Fruit fly (Drosophila melanogaster) whole organism, embryonic: ENCODE measurements around the gene CG18171.

Source experiments
- Ada2b ChIP-seq: fragments of 200-800 bp; sonication (Bioruptor generic); IDR thresholded peaks from 2 replicates; pipeline ENCODE4 v1.3.6; 2022; ENCODE audit warnings: missing biosample characterization, missing genetic modification characterization
- Atf6 ChIP-seq: fragments of 200-800 bp; sonication (Bioruptor generic); IDR thresholded peaks from 2 replicates; pipeline ENCODE4 v1.3.6; 2022; ENCODE audit warnings: missing biosample characterization, missing genetic modification characterization
- B-H1 ChIP-seq: fragments of 200-800 bp; sonication (Bioruptor generic); IDR thresholded peaks from 3 replicates; pipeline ENCODE4 v1.3.6; 2022; ENCODE audit warnings: missing biosample characterization, missing genetic modification characterization
- BEAF-32 ChIP-seq: fragments of 200-800 bp; sonication (Bioruptor generic); optimal IDR thresholded peaks from 3 replicates; lab custom pipeline; 2017; ENCODE audit warnings: missing biosample characterization, missing genetic modification characterization, mild to moderate bottlenecking, moderate library complexity, missing genetic modification reagents
- CG10654 ChIP-seq: fragments of 200-800 bp; sonication (Bioruptor generic); optimal IDR thresholded peaks from 2 replicates; lab custom pipeline; 2016; ENCODE audit warnings: missing biosample characterization, missing genetic modification characterization
- CG11093 ChIP-seq: fragments of 200-800 bp; sonication (Bioruptor generic); IDR thresholded peaks from 3 replicates; pipeline ENCODE4 v1.3.6; 2022; ENCODE audit warnings: missing biosample characterization, missing genetic modification characterization
- CG11560 ChIP-seq: fragments of 200-800 bp; sonication (Bioruptor generic); IDR thresholded peaks from 3 replicates; pipeline ENCODE4 v1.3.6; 2022; ENCODE audit warnings: missing biosample characterization, missing genetic modification characterization
- CG12104 ChIP-seq: fragments of 200-800 bp; sonication (Bioruptor generic); optimal IDR thresholded peaks from 3 replicates; lab custom pipeline; 2016; ENCODE audit warnings: missing biosample characterization, missing genetic modification characterization
- CG13424 ChIP-seq: fragments of 200-800 bp; sonication (Bioruptor generic); optimal IDR thresholded peaks from 2 replicates; lab custom pipeline; 2019; ENCODE audit warnings: missing biosample characterization, mild to moderate bottlenecking, missing genetic modification characterization, moderate library complexity
- CG13624 ChIP-seq: fragments of 200-800 bp; sonication (Bioruptor generic); optimal IDR thresholded peaks from 2 replicates; lab custom pipeline; 2016; ENCODE audit warnings: missing biosample characterization, missing genetic modification characterization
- CG14014 ChIP-seq: fragments of 200-800 bp; sonication (Bioruptor generic); IDR thresholded peaks from 2 replicates; pipeline ENCODE4 v1.3.6; 2022; ENCODE audit warnings: missing biosample characterization, missing genetic modification characterization
- CG14050 ChIP-seq: fragments of 200-800 bp; sonication (Bioruptor generic); IDR thresholded peaks from 3 replicates; pipeline ENCODE4 v1.3.6; 2022; ENCODE audit warnings: missing biosample characterization, missing genetic modification characterization
- CG14860 ChIP-seq: fragments of 200-800 bp; sonication (Bioruptor generic); IDR thresholded peaks from 3 replicates; pipeline ENCODE4 v1.3.6; 2022; ENCODE audit warnings: missing biosample characterization, missing genetic modification characterization; ENCODE audit not compliant: partially characterized antibody
- CG15514 ChIP-seq: fragments of 200-800 bp; sonication (Bioruptor generic); optimal IDR thresholded peaks from 3 replicates; lab custom pipeline; 2017; ENCODE audit warnings: missing biosample characterization, missing genetic modification characterization, mild to moderate bottlenecking, moderate library complexity, missing genetic modification reagents
- CG16779 ChIP-seq: fragments of 200-800 bp; sonication (Bioruptor generic); IDR thresholded peaks from 2 replicates; pipeline ENCODE4 v1.3.6; 2022; ENCODE audit warnings: missing biosample characterization, missing genetic modification characterization
- CG16813 ChIP-seq: fragments of 200-800 bp; sonication (Bioruptor generic); IDR thresholded peaks from 3 replicates; pipeline ENCODE4 v1.3.6; 2022; ENCODE audit warnings: missing biosample characterization, missing genetic modification characterization; ENCODE audit not compliant: partially characterized antibody
- CG1792 ChIP-seq: fragments of 200-800 bp; sonication (Bioruptor generic); optimal IDR thresholded peaks from 2 replicates; lab custom pipeline; 2016; ENCODE audit warnings: missing biosample characterization, missing genetic modification characterization
- CG18764 ChIP-seq: fragments of 200-800 bp; sonication (Bioruptor generic); optimal IDR thresholded peaks from 3 replicates; lab custom pipeline; 2016; ENCODE audit warnings: missing biosample characterization, missing genetic modification characterization
- CG2116 ChIP-seq: fragments of 200-800 bp; sonication (Bioruptor generic); optimal IDR thresholded peaks from 3 replicates; lab custom pipeline; 2018; ENCODE audit warnings: missing biosample characterization, mild to moderate bottlenecking, missing genetic modification characterization
- CG31441 ChIP-seq: fragments of 200-800 bp; sonication (Bioruptor generic); IDR thresholded peaks from 2 replicates; pipeline ENCODE4 v1.3.6; 2022; ENCODE audit warnings: missing biosample characterization, missing genetic modification characterization
- CG3407 ChIP-seq: fragments of 200-800 bp; sonication (Bioruptor generic); optimal IDR thresholded peaks from 2 replicates; lab custom pipeline; 2018; ENCODE audit warnings: missing biosample characterization, mild to moderate bottlenecking, missing genetic modification characterization
- CG43689 ChIP-seq: fragments of 200-800 bp; sonication (Bioruptor generic); IDR thresholded peaks from 2 replicates; pipeline ENCODE4 v1.3.6; 2022; ENCODE audit warnings: missing biosample characterization, missing genetic modification characterization
- CG5953 ChIP-seq: fragments of 200-800 bp; sonication (Bioruptor generic); IDR thresholded peaks from 2 replicates; pipeline ENCODE4 v1.3.6; 2022; ENCODE audit warnings: missing biosample characterization, missing genetic modification characterization
- CG6654 ChIP-seq: fragments of 200-800 bp; sonication (Bioruptor generic); optimal IDR thresholded peaks from 2 replicates; lab custom pipeline; 2017; ENCODE audit warnings: missing biosample characterization, mild to moderate bottlenecking, missing genetic modification characterization
- CG7372 ChIP-seq: fragments of 200-800 bp; sonication (Bioruptor generic); IDR thresholded peaks from 2 replicates; pipeline ENCODE4 v1.3.6; 2022; ENCODE audit warnings: missing biosample characterization, missing genetic modification characterization
- CG7928 ChIP-seq: fragments of 200-800 bp; sonication (Bioruptor generic); optimal IDR thresholded peaks from 2 replicates; lab custom pipeline; 2017; ENCODE audit warnings: missing biosample characterization, mild to moderate bottlenecking, missing genetic modification characterization
- CG8089 ChIP-seq: fragments of 200-800 bp; sonication (Bioruptor generic); optimal IDR thresholded peaks from 3 replicates; lab custom pipeline; 2016; ENCODE audit warnings: missing biosample characterization, missing genetic modification characterization
- CG8765 ChIP-seq: fragments of 200-800 bp; sonication (Bioruptor generic); IDR thresholded peaks from 2 replicates; pipeline ENCODE4 v1.3.6; 2022; ENCODE audit warnings: missing biosample characterization, missing genetic modification characterization
- CG9437 ChIP-seq: fragments of 200-800 bp; sonication (Bioruptor generic); optimal IDR thresholded peaks from 2 replicates; lab custom pipeline; 2018; ENCODE audit warnings: missing biosample characterization, mild to moderate bottlenecking, missing genetic modification characterization
- CG9876 ChIP-seq: fragments of 200-800 bp; sonication (Bioruptor generic); optimal IDR thresholded peaks from 2 replicates; lab custom pipeline; 2016; ENCODE audit warnings: missing biosample characterization, missing genetic modification characterization
- Dfd ChIP-seq, 2 experiments: fragments of >200 bp; optimal IDR thresholded peaks; 2 replicates each; lab custom pipeline; 2017; ENCODE audit warnings: missing biosample characterization in 2 of 2, missing genetic modification characterization in 2 of 2
- Dll ChIP-seq: fragments of 200-800 bp; sonication (Bioruptor generic); IDR thresholded peaks from 4 replicates; pipeline ENCODE4 v1.3.6; 2022; ENCODE audit warnings: missing biosample characterization, missing genetic modification characterization; ENCODE audit not compliant: partially characterized antibody
- Fer1 ChIP-seq: fragments of 200-800 bp; sonication (Bioruptor generic); optimal IDR thresholded peaks from 2 replicates; lab custom pipeline; 2017; ENCODE audit warnings: missing biosample characterization, mild to moderate bottlenecking, missing genetic modification characterization
- Hmx ChIP-seq: fragments of 200-800 bp; sonication (Bioruptor generic); optimal IDR thresholded peaks from 2 replicates; lab custom pipeline; 2016; ENCODE audit warnings: missing biosample characterization, missing genetic modification characterization
- MBD-R2 ChIP-seq: fragments of 200-800 bp; sonication (Bioruptor generic); IDR thresholded peaks from 2 replicates; pipeline ENCODE4 v1.3.6; 2022; ENCODE audit warnings: missing biosample characterization, missing genetic modification characterization
- Mes4 ChIP-seq: fragments of 200-800 bp; sonication (Bioruptor generic); optimal IDR thresholded peaks from 2 replicates; lab custom pipeline; 2016; ENCODE audit warnings: missing biosample characterization, missing genetic modification characterization
- Mrtf ChIP-seq: fragments of 200-800 bp; sonication (Bioruptor generic); IDR thresholded peaks from 3 replicates; pipeline ENCODE4 v1.3.6; 2022; ENCODE audit warnings: missing biosample characterization, missing genetic modification characterization
- Oli ChIP-seq: fragments of 200-800 bp; sonication (Bioruptor generic); optimal IDR thresholded peaks from 2 replicates; lab custom pipeline; 2018; ENCODE audit warnings: missing biosample characterization, mild to moderate bottlenecking, missing genetic modification characterization, moderate library complexity
- Optix ChIP-seq: fragments of 200-800 bp; sonication (Bioruptor generic); IDR thresholded peaks from 3 replicates; pipeline ENCODE4 v1.3.6; 2022; ENCODE audit warnings: missing biosample characterization, missing genetic modification characterization
- Stat92E ChIP-seq, 3 experiments: fragments of >200 bp in 2 of 3; fragments of 200-800 bp in 1 of 3; sonication (Bioruptor generic) in 1 of 3; optimal IDR thresholded peaks; 2 replicates each; lab custom pipeline; 2017 to 2019; ENCODE audit warnings: missing biosample characterization in 3 of 3, missing genetic modification characterization in 3 of 3, mild to moderate bottlenecking in 1 of 3, moderate library complexity in 1 of 3
- bsh ChIP-seq, 2 experiments: fragments of 200-800 bp; sonication (Bioruptor generic); optimal IDR thresholded peaks; 2 replicates each; lab custom pipeline; 2017 to 2018; ENCODE audit warnings: mild to moderate bottlenecking in 2 of 2, missing biosample characterization in 2 of 2, missing genetic modification characterization in 2 of 2, moderate library complexity in 1 of 2
- dati ChIP-seq: fragments of 200-800 bp; sonication (Bioruptor generic); IDR thresholded peaks from 2 replicates; pipeline ENCODE4 v1.3.6; 2022; ENCODE audit warnings: missing biosample characterization, missing genetic modification characterization
- gt ChIP-seq: fragments of 200-800 bp; sonication (Bioruptor generic); IDR thresholded peaks from 2 replicates; pipeline ENCODE4 v1.3.6; 2022; ENCODE audit warnings: missing biosample characterization, missing genetic modification characterization
- lola ChIP-seq, 3 experiments: fragments of >200 bp in 2 of 3; fragments of 200-800 bp in 1 of 3; sonication (Bioruptor generic) in 1 of 3; optimal IDR thresholded peaks; 2 replicates each; lab custom pipeline; 2017 to 2019; ENCODE audit warnings: missing biosample characterization in 3 of 3, missing genetic modification characterization in 3 of 3, mild to moderate bottlenecking in 1 of 3, moderate library complexity in 1 of 3
- luna ChIP-seq: fragments of 200-800 bp; sonication (Bioruptor generic); optimal IDR thresholded peaks from 2 replicates; lab custom pipeline; 2016; ENCODE audit warnings: missing biosample characterization, missing genetic modification characterization
- odd ChIP-seq: fragments of 200-800 bp; sonication (Bioruptor generic); optimal IDR thresholded peaks from 2 replicates; lab custom pipeline; 2017; ENCODE audit warnings: missing biosample characterization, mild to moderate bottlenecking, missing genetic modification characterization
- ranshi ChIP-seq: fragments of 200-800 bp; sonication (Bioruptor generic); IDR thresholded peaks from 2 replicates; pipeline ENCODE4 v1.3.6; 2022; ENCODE audit warnings: missing biosample characterization, missing genetic modification characterization
- schlank ChIP-seq: fragments of 200-800 bp; sonication (Bioruptor generic); optimal IDR thresholded peaks from 2 replicates; lab custom pipeline; 2018; ENCODE audit warnings: missing biosample characterization, mild to moderate bottlenecking, missing genetic modification characterization
- slbo ChIP-seq: fragments of 200-800 bp; sonication (Bioruptor generic); IDR thresholded peaks from 2 replicates; pipeline ENCODE4 v1.3.6; 2022; ENCODE audit warnings: missing biosample characterization, missing genetic modification characterization
- ttk ChIP-seq: fragments of 200-800 bp; sonication (Bioruptor generic); IDR thresholded peaks from 2 replicates; pipeline ENCODE4 v2.1.2; 2022; ENCODE audit warnings: missing biosample characterization, missing genetic modification characterization
- yki ChIP-seq: fragments of >200 bp; optimal IDR thresholded peaks from 3 replicates; lab custom pipeline; 2018
- zf30C ChIP-seq: fragments of 200-800 bp; sonication (Bioruptor generic); optimal IDR thresholded peaks from 3 replicates; lab custom pipeline; 2018; ENCODE audit warnings: missing biosample characterization, mild to moderate bottlenecking, missing genetic modification characterization

The CG18171 gene

DNA sequence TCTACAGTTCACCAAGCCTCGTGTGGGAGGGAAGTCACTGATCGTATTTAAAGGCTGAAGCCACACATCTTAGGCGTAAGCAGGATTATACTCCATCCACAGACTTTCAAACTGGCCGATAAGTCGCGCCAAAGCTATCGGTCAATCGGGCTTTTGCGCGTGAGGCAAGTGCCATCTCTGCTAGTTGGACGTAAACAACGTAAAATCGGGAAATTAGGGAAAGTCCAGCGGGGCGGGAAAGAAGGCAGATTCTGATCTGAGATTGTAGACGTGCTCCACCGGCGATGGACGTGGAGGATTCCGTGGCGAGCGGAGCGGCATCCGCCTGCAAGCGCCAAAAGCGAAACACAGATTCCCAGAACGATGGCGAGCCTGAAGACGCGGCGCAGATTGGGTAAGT is 33.2 kb upstream of the CG18171 start, which contains the start of gene CG8001:
Gene CG8001, plus strand, starts transcription at position 17 of the 400 bp plus-strand sequence.
- TF ChIP-seq gt (no peak), lola (GFP tag; optimal IDR thresholded peaks at IDR 0.05; lab: Kevin White, UChicago) (no peak), Oli (tag; lab: Kevin White, UChicago) (no peak), CG9437 (GFP tag; lab: Kevin White, UChicago) (peak; percentile 98), CG7928 (no peak), CG2116 (peak; percentile 13), Atf6 (no peak), B-H1 (GFP tag; lab: Robert Waterston, UW) (no peak), CG1792 (GFP tag; lab: Kevin White, UChicago) (no peak), ttk (no peak), zf30C (no peak), ranshi (GFP tag; lab: Robert Waterston, UW) (no peak), dati (GFP tag; lab: Robert Waterston, UW) (no peak), CG14050 (no peak), luna (GFP tag; lab: Kevin White, UChicago) (no peak), Hmx (GFP tag; lab: Kevin White, UChicago) (no peak), CG14014 (GFP tag; lab: Robert Waterston, UW) (no peak), CG16779 (GFP tag; lab: Robert Waterston, UW) (no peak), Dfd (GFP tag; optimal IDR thresholded peaks at IDR 0.05; lab: Kevin White, UChicago) (no peak), MBD-R2 (peak; percentile 91), CG13424 (tag; lab: Kevin White, UChicago) (no peak), CG7372 (no peak), Optix (GFP tag; lab: Robert Waterston, UW) (no peak), CG3407 (GFP tag; lab: Kevin White, UChicago) (no peak), odd (no peak), Ada2b (GFP tag; lab: Robert Waterston, UW) (no peak), CG15514 (GFP tag; lab: Kevin White, UChicago) (peak; percentile 27), schlank (no peak), Mes4 (GFP tag; lab: Kevin White, UChicago) (no peak), CG5953 (no peak), CG9876 (GFP tag; lab: Kevin White, UChicago) (no peak), CG18764 (no peak), CG11093 (GFP tag; lab: Robert Waterston, UW) (no peak), CG31441 (no peak), bsh (GFP tag; optimal IDR thresholded peaks at IDR 0.05; lab: Kevin White, UChicago) (no peak), CG43689 (GFP tag; lab: Robert Waterston, UW) (no peak), Stat92E (GFP tag; optimal IDR thresholded peaks at IDR 0.05; lab: Kevin White, UChicago) (no peak), yki (lab: Kevin White, UChicago) (no peak), CG16813 (GFP tag; lab: Robert Waterston, UW) (0 out of 3 replicates have a peak, but pooled peaks have one; percentile 33), CG6654 (no peak), CG11560 (no peak), CG14860 (GFP tag; lab: Robert Waterston, UW) (0 out of 3 replicates have a peak, but pooled peaks have one; percentile 37), CG8765 (GFP tag; lab: Robert Waterston, UW) (no peak), CG8089 (GFP tag; lab: Kevin White, UChicago) (no peak), slbo (no peak), Mrtf (GFP tag; lab: Robert Waterston, UW) (no peak), BEAF-32 (GFP tag; lab: Kevin White, UChicago) (peak; percentile 67), CG10654 (GFP tag; lab: Kevin White, UChicago) (no peak), Dll (peak; percentile 61; the same call in 3 of the 4 replicates), CG12104 (GFP tag; lab: Kevin White, UChicago) (no peak), CG13624 (GFP tag; lab: Kevin White, UChicago) (no peak), Fer1 (GFP tag; lab: Kevin White, UChicago) (no peak)
